Worm (Caenorhabditis elegans) whole organism, early embryonic: ENCODE measurements around the gene C08B6.6.

Source experiments
- B0310.2 ChIP-seq: sonication (generic microtip); optimal IDR thresholded peaks from 2 replicates; lab custom pipeline; 2016; ENCODE audit warnings: mild to moderate bottlenecking, missing genetic modification characterization, missing compliant biosample characterization
- F13C5.2 ChIP-seq: sonication (generic microtip); optimal IDR thresholded peaks from 2 replicates; lab custom pipeline; 2017; ENCODE audit warnings: mild to moderate bottlenecking, missing genetic modification characterization, inconsistent platforms, missing compliant biosample characterization
- aly-1 ChIP-seq: sonication (generic microtip); optimal IDR thresholded peaks from 2 replicates; lab custom pipeline; 2016; ENCODE audit warnings: missing genetic modification characterization, missing compliant biosample characterization
- ama-1 ChIP-seq: fragments of 150-350 bp; optimal IDR thresholded peaks from 2 replicates; lab custom pipeline; 2014
- ceh-13 ChIP-seq: fragments of 200-800 bp; sonication (Bioruptor generic); optimal IDR thresholded peaks from 2 replicates; lab custom pipeline; 2018; ENCODE audit warnings: mild to moderate bottlenecking, missing genetic modification characterization, missing compliant biosample characterization
- ceh-36 ChIP-seq: sonication (generic microtip); optimal IDR thresholded peaks from 2 replicates; lab custom pipeline; 2016; ENCODE audit warnings: missing genetic modification characterization, inconsistent platforms, missing compliant biosample characterization
- ets-7 ChIP-seq: sonication (generic microtip); optimal IDR thresholded peaks from 2 replicates; lab custom pipeline; 2016; ENCODE audit warnings: missing genotype, missing genetic modification characterization, missing compliant biosample characterization
- flt-1 ChIP-seq: fragments of 200-800 bp; sonication (Bioruptor generic); IDR thresholded peaks from 2 replicates; pipeline ENCODE4 v1.3.6; 2022; ENCODE audit warnings: missing genetic modification characterization, missing compliant biosample characterization
- hmbx-1 ChIP-seq: sonication (generic microtip); optimal IDR thresholded peaks from 2 replicates; lab custom pipeline; 2016; ENCODE audit warnings: mild to moderate bottlenecking, missing genetic modification characterization, missing compliant biosample characterization
- hmg-4 ChIP-seq: fragments of 200-800 bp; sonication (Bioruptor generic); optimal IDR thresholded peaks from 2 replicates; lab custom pipeline; 2018; ENCODE audit warnings: mild to moderate bottlenecking, missing genetic modification characterization, missing compliant biosample characterization
- hnd-1 ChIP-seq: sonication (generic microtip); optimal IDR thresholded peaks from 2 replicates; lab custom pipeline; 2016; ENCODE audit warnings: missing genetic modification characterization, missing compliant biosample characterization
- pes-1 ChIP-seq: fragments of 200-800 bp; sonication (Bioruptor generic); IDR thresholded peaks from 2 replicates; pipeline ENCODE4 v1.3.6; 2022; ENCODE audit warnings: missing genetic modification reagents, missing genetic modification characterization, missing compliant biosample characterization
- scrt-1 ChIP-seq: fragments of 200-800 bp; sonication (Bioruptor generic); IDR thresholded peaks from 2 replicates; pipeline ENCODE4 v1.3.6; 2022; ENCODE audit warnings: missing genetic modification characterization, missing compliant biosample characterization
- sea-1 ChIP-seq: fragments of 200-800 bp; sonication (Bioruptor generic); conservative IDR thresholded peaks from 2 replicates; pipeline ENCODE4 v1.3.6; 2022; ENCODE audit warnings: missing genetic modification characterization, missing compliant biosample characterization
- tbx-11 ChIP-seq: fragments of 200-800 bp; sonication (Bioruptor generic); IDR thresholded peaks from 2 replicates; pipeline ENCODE4 v1.3.6; 2022; ENCODE audit warnings: missing genetic modification characterization, missing compliant biosample characterization
- tbx-37 ChIP-seq: fragments of 200-800 bp; sonication (Bioruptor generic); conservative IDR thresholded peaks from 2 replicates; pipeline ENCODE4 v1.3.6; 2022; ENCODE audit warnings: missing genetic modification reagents, missing genetic modification characterization, missing compliant biosample characterization
- tra-4 ChIP-seq: sonication (generic microtip); optimal IDR thresholded peaks from 2 replicates; lab custom pipeline; 2017; ENCODE audit warnings: missing genetic modification characterization, missing compliant biosample characterization

C08B6.6 gene

ce11 chrV:10117465-10117864, 6.0 kb upstream of the C08B6.6 start, which contains the start of gene C08B6.5:
Gene C08B6.5, plus strand, starts transcription at chrV:10117765.
- no peak for TF ChIP-seq hnd-1 (tag; lab: Kevin White, UChicago)
- TF ChIP-seq ceh-36: no peak
- TF ChIP-seq ama-1 (lab: Kevin White, UChicago): no peak
- TF ChIP-seq tbx-37: no peak

- no peak for TF ChIP-seq hmbx-1 (tag; lab: Kevin White, UChicago)
These were observed 2.5 kb upstream of the C08B6.6 start, which contains the start of gene srxa-18 for ce11 chrV:10120898-10121297. Gene srxa-18, minus strand, starts transcription at chrV:10120997.

ce11 chrV:10122670-10123069, 754 bp upstream of the C08B6.6 start, which contains the start of gene srxa-19:
Gene srxa-19, minus strand, starts transcription at chrV:10122770.
- TF ChIP-seq sea-1 (GFP tag; lab: Robert Waterston, UW) (no peak), ama-1 (lab: Kevin White, UChicago) (no peak), ceh-36 (no peak), ceh-13 (GFP tag; lab: Kevin White, UChicago) (no peak), tbx-11 (GFP tag; lab: Robert Waterston, UW) (no peak), hmg-4 (GFP tag; lab: Kevin White, UChicago) (no peak), scrt-1 (GFP tag; lab: Robert Waterston, UW) (no peak), B0310.2 (tag; lab: Kevin White, UChicago) (no peak), hmbx-1 (tag; lab: Kevin White, UChicago) (no peak), tbx-37 (no peak), tra-4 (tag; lab: Kevin White, UChicago) (no peak), hnd-1 (tag; lab: Kevin White, UChicago) (no peak), F13C5.2 (tag; lab: Kevin White, UChicago) (no peak), flt-1 (GFP tag; lab: Robert Waterston, UW) (no peak), pes-1 (GFP tag; lab: Robert Waterston, UW) (no peak), aly-1 (tag; lab: Kevin White, UChicago) (no peak), ets-7 (no peak)

- TF ChIP-seq tbx-37 (no peak), tbx-11 (GFP tag; lab: Robert Waterston, UW) (no peak), pes-1 (GFP tag; lab: Robert Waterston, UW) (no peak)
These were observed 1.6 kb downstream of the C08B6.6 start, which contains the start of gene C08B6.10 for ce11 chrV:10124799-10125548. Gene C08B6.10, plus strand, starts transcription at chrV:10125498.

DNA sequence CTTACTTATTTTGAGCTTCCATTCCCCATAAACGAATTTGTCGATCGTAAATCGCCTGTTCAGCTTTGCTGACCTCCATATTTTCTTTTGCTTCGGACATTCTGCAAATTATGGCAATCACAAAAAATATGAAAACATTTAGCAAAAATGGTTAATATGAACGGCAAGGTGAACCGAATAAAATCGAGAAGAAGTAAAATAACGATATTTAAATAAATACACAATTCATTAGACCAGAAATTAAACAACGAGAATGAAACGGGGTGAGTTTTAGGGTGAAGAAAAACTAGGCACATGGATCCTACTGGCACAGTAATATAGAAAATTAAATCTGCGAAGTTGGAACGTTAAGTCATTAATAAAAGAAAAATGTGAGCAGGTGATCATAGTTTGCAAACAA, 6.8 kb downstream of the C08B6.6 start, which contains the start of gene aos-1:
aos-1 (minus strand) TSS at position 101 of the 400 bp plus-strand sequence.
- TF ChIP-seq hnd-1 (tag; lab: Kevin White, UChicago) (no peak), hmbx-1 (tag; lab: Kevin White, UChicago) (no peak), tra-4 (tag; lab: Kevin White, UChicago) (no peak), tbx-11 (GFP tag; lab: Robert Waterston, UW) (no peak), pes-1 (GFP tag; lab: Robert Waterston, UW) (no peak), ets-7 (no peak), ceh-36 (no peak), scrt-1 (GFP tag; lab: Robert Waterston, UW) (no peak), ama-1 (lab: Kevin White, UChicago) (no peak), F13C5.2 (tag; lab: Kevin White, UChicago) (no peak), tbx-37 (no peak), flt-1 (GFP tag; lab: Robert Waterston, UW) (no peak), aly-1 (tag; lab: Kevin White, UChicago) (no peak), B0310.2 (tag; lab: Kevin White, UChicago) (no peak), ceh-13 (GFP tag; lab: Kevin White, UChicago) (no peak), sea-1 (GFP tag; lab: Robert Waterston, UW) (no peak), hmg-4 (GFP tag; lab: Kevin White, UChicago) (no peak)

DNA sequence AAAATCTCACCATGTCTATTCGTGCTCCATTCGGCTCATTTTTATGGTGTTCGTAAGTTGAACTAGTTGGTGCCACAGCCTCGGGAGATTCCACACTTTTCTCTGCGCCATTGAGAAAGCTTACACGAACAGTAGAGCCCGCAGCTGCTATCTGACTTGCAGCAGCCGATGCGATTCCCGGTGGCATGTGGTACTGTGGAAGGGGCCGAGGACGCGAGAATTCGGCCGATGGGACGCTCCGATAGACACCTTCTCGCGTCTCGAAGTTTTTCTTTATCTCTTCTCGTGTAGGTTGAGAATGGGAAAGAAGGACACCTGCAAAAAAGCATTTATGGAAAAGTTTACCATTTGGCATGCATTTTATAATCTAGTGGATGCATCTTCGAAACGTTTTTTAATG, 9.9 kb downstream of the C08B6.6 start:
- TF ChIP-seq sea-1 (GFP tag; lab: Robert Waterston, UW) (no peak), tbx-37 (no peak), tbx-11 (GFP tag; lab: Robert Waterston, UW) (no peak), ceh-13 (GFP tag; lab: Kevin White, UChicago) (no peak), ets-7 (no peak), pes-1 (GFP tag; lab: Robert Waterston, UW) (no peak), scrt-1 (GFP tag; lab: Robert Waterston, UW) (no peak), hnd-1 (tag; lab: Kevin White, UChicago) (no peak), tra-4 (tag; lab: Kevin White, UChicago) (no peak), B0310.2 (tag; lab: Kevin White, UChicago) (no peak), ceh-36 (no peak), hmbx-1 (tag; lab: Kevin White, UChicago) (no peak)

ce11 chrV:10134077-10134693, 10.8 kb downstream of the C08B6.6 start, which contains the start of the genes C08B6.18, wdr-20 and C08B6.8:
Gene C08B6.18, minus strand, starts transcription at chrV:10134127.
Gene wdr-20, minus strand, starts transcription at chrV:10134158.
Gene C08B6.8, plus strand, starts transcription at chrV:10134643.
- TF ChIP-seq ceh-13 (GFP tag; lab: Kevin White, UChicago) (no peak), hmbx-1 (tag; lab: Kevin White, UChicago) (no peak), tbx-11 (GFP tag; lab: Robert Waterston, UW) (no peak), pes-1 (GFP tag; lab: Robert Waterston, UW) (no peak), ets-7 (no peak), B0310.2 (tag; lab: Kevin White, UChicago) (no peak), aly-1 (tag; lab: Kevin White, UChicago) (no peak), ceh-36 (no peak), F13C5.2 (tag; lab: Kevin White, UChicago) (no peak), sea-1 (GFP tag; lab: Robert Waterston, UW) (no peak), hnd-1 (tag; lab: Kevin White, UChicago) (no peak), flt-1 (GFP tag; lab: Robert Waterston, UW) (no peak), scrt-1 (GFP tag; lab: Robert Waterston, UW) (no peak), tbx-37 (no peak), tra-4 (tag; lab: Kevin White, UChicago) (no peak), hmg-4 (GFP tag; lab: Kevin White, UChicago) (no peak)
